Fruit fly (Drosophila melanogaster) Kc167 (cell line): Measurements from ENCODE around the gene CG1847.

ENCODE experiments used
- Myc ChIP-seq: fragments of >200 bp; optimal IDR thresholded peaks from 2 replicates; lab custom pipeline; 2017; ENCODE audit warnings: missing external identifiers
- Sin3A ChIP-seq: fragments of >200 bp; optimal IDR thresholded peaks from 2 replicates; lab custom pipeline; 2018; ENCODE audit warnings: missing external identifiers
- h ChIP-seq: fragments of >200 bp; optimal IDR thresholded peaks from 3 replicates; lab custom pipeline; 2018; ENCODE audit warnings: missing external identifiers
- insv ChIP-seq: fragments of >200 bp; optimal IDR thresholded peaks from 3 replicates; lab custom pipeline; 2018; ENCODE audit warnings: missing external identifiers
- psq ChIP-seq: fragments of >200 bp; optimal IDR thresholded peaks from 2 replicates; lab custom pipeline; 2017; ENCODE audit warnings: missing external identifiers
- ttk ChIP-seq: sonication (Bioruptor generic); optimal IDR thresholded peaks from 2 replicates; lab custom pipeline; 2017; ENCODE audit warnings: missing external identifiers

The CG1847 gene

dm6 chrX:11877165-11877564, 8.2 kb downstream of the CG1847 start, which contains the start of gene CG10352:
Gene CG10352 (minus strand): TSS chrX:11877168.
- TF ChIP-seq psq (lab: Kevin White, UChicago): no peak
- TF ChIP-seq ttk (lab: Kevin White, UChicago): no peak
- TF ChIP-seq Sin3A (lab: Kevin White, UChicago): no peak
- no peak for TF ChIP-seq Myc (lab: Kevin White, UChicago)

dm6 chrX:11881686-11882085, 12.7 kb downstream of the CG1847 start:
- TF ChIP-seq Myc (lab: Kevin White, UChicago) (no peak), h (lab: Kevin White, UChicago) (no peak), ttk (lab: Kevin White, UChicago) (no peak), Sin3A (lab: Kevin White, UChicago) (no peak), psq (lab: Kevin White, UChicago) (no peak), insv (lab: Kevin White, UChicago) (no peak)

DNA sequence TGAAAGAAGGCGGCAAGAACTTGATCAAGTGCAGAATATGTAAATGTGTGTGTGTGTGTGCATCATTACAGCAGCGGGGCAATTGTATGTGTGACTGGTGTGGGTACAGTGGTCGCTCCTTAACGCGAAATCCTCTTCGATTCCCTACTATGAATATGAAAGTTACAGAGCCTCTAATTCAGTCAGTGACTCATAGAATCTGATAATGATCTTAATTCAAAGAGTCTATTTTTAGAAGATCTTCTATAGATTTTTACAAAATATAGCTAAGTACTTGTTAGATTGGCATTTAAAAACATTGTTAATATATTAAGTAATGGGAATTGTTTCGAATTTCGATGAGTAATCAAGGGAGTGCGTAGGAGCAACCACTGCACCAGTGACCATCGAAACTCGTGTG, 13.5 kb downstream of the CG1847 start:
- TF ChIP-seq insv (lab: Kevin White, UChicago) (no peak), ttk (lab: Kevin White, UChicago) (no peak), psq (lab: Kevin White, UChicago) (no peak), Myc (lab: Kevin White, UChicago) (no peak), Sin3A (lab: Kevin White, UChicago) (no peak), h (lab: Kevin White, UChicago) (no peak)

DNA sequence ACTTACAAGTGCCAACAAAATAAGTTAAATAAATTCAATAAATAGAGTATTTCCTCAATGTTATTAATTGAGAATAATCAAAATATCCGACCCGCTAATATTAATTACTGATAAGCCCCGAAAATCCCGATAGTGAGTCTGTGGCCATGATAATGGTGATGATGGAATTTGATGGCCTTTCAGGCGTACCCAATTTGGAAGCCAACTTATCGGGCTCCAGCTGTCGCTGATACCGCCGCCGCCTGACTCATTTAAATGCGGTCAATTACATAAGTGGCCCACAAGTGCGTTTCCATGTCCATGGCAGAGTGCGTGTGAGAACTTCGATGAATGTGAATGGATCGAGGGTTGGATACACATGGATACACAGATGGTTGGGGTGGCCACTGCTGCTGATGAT, 15.2 kb downstream of the CG1847 start:
- TF ChIP-seq Myc (lab: Kevin White, UChicago): no peak
- TF ChIP-seq psq (lab: Kevin White, UChicago): no peak
- no peak for TF ChIP-seq insv (lab: Kevin White, UChicago)
- TF ChIP-seq h (lab: Kevin White, UChicago): no peak
- no peak for TF ChIP-seq Sin3A (lab: Kevin White, UChicago)
- TF ChIP-seq ttk (lab: Kevin White, UChicago): no peak

- TF ChIP-seq insv (lab: Kevin White, UChicago) (no peak), Sin3A (lab: Kevin White, UChicago) (no peak), Myc (lab: Kevin White, UChicago) (no peak), psq (lab: Kevin White, UChicago) (no peak), ttk (lab: Kevin White, UChicago) (no peak), h (lab: Kevin White, UChicago) (no peak)
Observed at dm6 chrX:11885356-11885755, 16.4 kb downstream of the CG1847 start.

- TF ChIP-seq psq (lab: Kevin White, UChicago) (no peak), insv (lab: Kevin White, UChicago) (no peak), Myc (lab: Kevin White, UChicago) (no peak), ttk (lab: Kevin White, UChicago) (no peak), Sin3A (lab: Kevin White, UChicago) (no peak), h (lab: Kevin White, UChicago) (no peak)
Observed at dm6 chrX:11886976-11887375, 18.0 kb downstream of the CG1847 start, which contains the start of the genes CG10353 and SelG. Gene CG10353 (minus strand): TSS chrX:11887162. Gene SelG (plus strand): TSS chrX:11887284.

dm6 chrX:11888142-11888541, 19.2 kb downstream of the CG1847 start, which contains the start of gene CG1840:
Gene CG1840 (plus strand): TSS chrX:11888352.
- TF ChIP-seq Sin3A (lab: Kevin White, UChicago) (no peak), h (lab: Kevin White, UChicago) (no peak), psq (lab: Kevin White, UChicago) (no peak), ttk (lab: Kevin White, UChicago) (no peak), insv (lab: Kevin White, UChicago) (no peak), Myc (lab: Kevin White, UChicago) (no peak)

- TF ChIP-seq insv (lab: Kevin White, UChicago): no peak
- no peak for TF ChIP-seq psq (lab: Kevin White, UChicago)
- no peak for TF ChIP-seq ttk (lab: Kevin White, UChicago)
- TF ChIP-seq Sin3A (lab: Kevin White, UChicago): no peak
- no peak for TF ChIP-seq h (lab: Kevin White, UChicago)
- TF ChIP-seq Myc (lab: Kevin White, UChicago): no peak
Observed at dm6 chrX:11891682-11892179, 22.8 kb downstream of the CG1847 start, which contains the start of gene sicily. Gene sicily (plus strand): TSS chrX:11891732.

DNA sequence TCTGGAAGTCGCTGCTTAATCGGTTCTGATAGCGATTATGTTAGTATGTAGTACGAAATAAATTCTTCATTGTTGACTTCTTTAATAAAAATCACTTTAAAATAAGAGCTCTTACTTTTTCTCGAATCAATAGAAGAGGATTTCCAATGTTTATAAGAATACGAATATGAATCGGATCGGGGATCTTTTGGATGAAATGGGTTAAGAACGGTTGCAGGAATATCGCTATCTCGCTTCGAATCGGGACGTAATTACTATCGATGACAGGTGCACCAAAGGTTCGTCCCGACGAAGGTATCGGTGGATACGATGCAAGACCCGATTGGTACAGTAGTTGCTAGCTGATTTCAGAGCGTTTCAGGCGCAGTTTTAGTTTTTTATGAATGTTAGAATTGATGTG, 24.7 kb downstream of the CG1847 start, which contains the start of gene wisp:
TSS of gene wisp (plus strand) at position 301 of the 400 bp plus-strand sequence.
- TF ChIP-seq ttk (lab: Kevin White, UChicago): no peak
- TF ChIP-seq insv (lab: Kevin White, UChicago): no peak
- no peak for TF ChIP-seq Sin3A (lab: Kevin White, UChicago)
- TF ChIP-seq psq (lab: Kevin White, UChicago): no peak
- no peak for TF ChIP-seq h (lab: Kevin White, UChicago)
- TF ChIP-seq Myc (lab: Kevin White, UChicago): no peak

dm6 chrX:11894198-11894597, 25.2 kb downstream of the CG1847 start:
- no peak for TF ChIP-seq insv (lab: Kevin White, UChicago)

dm6 chrX:11895141-11895540, 26.2 kb downstream of the CG1847 start:
- TF ChIP-seq Myc (lab: Kevin White, UChicago) (no peak), psq (lab: Kevin White, UChicago) (no peak), h (lab: Kevin White, UChicago) (no peak), ttk (lab: Kevin White, UChicago) (no peak), Sin3A (lab: Kevin White, UChicago) (no peak), insv (lab: Kevin White, UChicago) (no peak)

DNA sequence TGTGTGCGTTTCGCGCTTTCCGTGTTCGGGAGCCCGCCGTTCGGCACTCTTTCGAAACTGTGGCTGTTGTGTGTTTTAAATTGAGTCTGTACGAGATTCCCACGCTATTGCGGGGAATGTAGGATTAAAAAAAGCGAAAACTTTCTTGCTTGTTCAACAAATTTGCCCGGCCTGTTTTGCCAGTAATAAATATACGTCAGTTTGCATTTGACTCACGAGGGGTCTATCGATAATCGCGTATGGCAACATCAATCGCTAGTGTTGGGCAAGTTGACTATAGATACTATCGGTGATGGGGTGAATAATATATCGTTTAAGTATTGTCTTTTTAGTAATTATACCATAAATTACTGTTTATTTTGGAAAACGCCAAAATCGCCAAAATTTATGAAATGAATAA, 36.2 kb downstream of the CG1847 start, which contains the start of gene Upf1:
TSS of gene Upf1 (minus strand) at position 228 of the 400 bp plus-strand sequence.
- no peak for TF ChIP-seq psq (lab: Kevin White, UChicago)
- TF ChIP-seq h (lab: Kevin White, UChicago): no peak
- TF ChIP-seq insv (lab: Kevin White, UChicago): no peak
- TF ChIP-seq Myc (lab: Kevin White, UChicago): no peak
- no peak for TF ChIP-seq ttk (lab: Kevin White, UChicago)
- TF ChIP-seq Sin3A (lab: Kevin White, UChicago): no peak
